Worm (Caenorhabditis elegans) whole organism, L1 larva: ENCODE measurements around the gene K12B6.9.

ENCODE experiments used
- Y116A8C.19 ChIP-seq: sonication (generic microtip); optimal IDR thresholded peaks from 2 replicates; lab custom pipeline; 2016; ENCODE audit warnings: missing compliant biosample characterization, missing genetic modification characterization, borderline replicate concordance
- alr-1 ChIP-seq: fragments of 200-800 bp; sonication (Bioruptor generic); optimal IDR thresholded peaks from 2 replicates; lab custom pipeline; 2018; ENCODE audit warnings: borderline replicate concordance, mild to moderate bottlenecking, missing genetic modification characterization, missing compliant biosample characterization
- blmp-1 ChIP-seq: fragments of 150-350 bp; optimal IDR thresholded peaks from 2 replicates; lab custom pipeline; 2014; ENCODE audit warnings: missing biosample characterization, missing genetic modification characterization
- ceh-63 ChIP-seq: fragments of 200-800 bp; sonication (Bioruptor generic); optimal IDR thresholded peaks from 2 replicates; lab custom pipeline; 2018; ENCODE audit warnings: mild to moderate bottlenecking, missing genetic modification characterization, missing compliant biosample characterization
- ceh-8 ChIP-seq: fragments of 200-800 bp; sonication (Bioruptor generic); optimal IDR thresholded peaks from 2 replicates; lab custom pipeline; 2018; ENCODE audit warnings: mild to moderate bottlenecking, missing genetic modification characterization, moderate library complexity, missing compliant biosample characterization
- efl-1 ChIP-seq, 4 experiments: fragments of 150-350 bp; optimal IDR thresholded peaks in 3 of 4; peaks in 1 of 4; 1 replicate in 1 of 4; 2 replicates in 3 of 4; lab custom pipeline; 2014; ENCODE audit warnings: missing biosample characterization in 2 of 4, missing genetic modification characterization in 2 of 4, missing genetic modification reagents in 2 of 4
- efl-3 ChIP-seq: fragments of 200-800 bp; sonication (Bioruptor generic); optimal IDR thresholded peaks from 2 replicates; lab custom pipeline; 2018; ENCODE audit warnings: mild to moderate bottlenecking, missing genetic modification characterization, missing compliant biosample characterization
- elt-2 ChIP-seq: sonication (generic microtip); optimal IDR thresholded peaks from 2 replicates; lab custom pipeline; 2016; ENCODE audit warnings: missing genetic modification characterization, mild to moderate bottlenecking, inconsistent platforms, missing compliant biosample characterization, missing genetic modification reagents
- elt-3 ChIP-seq, 6 experiments: fragments of 150-350 bp in 1 of 6; sonication (generic microtip); optimal IDR thresholded peaks; 2 replicates each; lab custom pipeline; 2017 to 2018; ENCODE audit warnings: missing biosample characterization in 6 of 6, missing genetic modification characterization in 6 of 6, inconsistent platforms in 1 of 6
- ets-5 ChIP-seq: fragments of 200-800 bp; sonication (Bioruptor generic); IDR thresholded peaks from 2 replicates; pipeline ENCODE4 v1.3.6; 2022; ENCODE audit warnings: missing genetic modification characterization, missing compliant biosample characterization
- fkh-10 ChIP-seq: sonication (generic microtip); optimal IDR thresholded peaks from 2 replicates; lab custom pipeline; 2017; ENCODE audit warnings: missing biosample characterization, missing genetic modification reagents, missing genetic modification characterization
- grh-1 ChIP-seq: fragments of 200-800 bp; sonication (Bioruptor generic); IDR thresholded peaks from 2 replicates; pipeline ENCODE4 v1.3.6; 2022; ENCODE audit warnings: missing genetic modification reagents, missing genetic modification characterization, missing compliant biosample characterization
- lin-13 ChIP-seq: fragments of 150-350 bp; optimal IDR thresholded peaks from 2 replicates; lab custom pipeline; 2014; ENCODE audit warnings: missing biosample characterization, missing genetic modification reagents, missing genetic modification characterization
- lin-14 ChIP-seq: fragments of 200-800 bp; sonication (Bioruptor generic); optimal IDR thresholded peaks from 2 replicates; lab custom pipeline; 2018; ENCODE audit warnings: mild to moderate bottlenecking, missing genetic modification characterization, moderate library complexity, missing compliant biosample characterization
- lin-15B ChIP-seq: fragments of 150-350 bp; sonication (generic microtip); optimal IDR thresholded peaks from 3 replicates; lab custom pipeline; 2014; ENCODE audit warnings: missing biosample characterization, missing genetic modification characterization
- lin-35 ChIP-seq, 2 experiments: fragments of 150-350 bp; optimal IDR thresholded peaks; 2 replicates each; lab custom pipeline; 2014; ENCODE audit warnings: missing biosample characterization in 2 of 2, missing genetic modification characterization in 2 of 2, missing genetic modification reagents in 2 of 2
- lin-39 ChIP-seq: fragments of 150-350 bp; optimal IDR thresholded peaks from 2 replicates; lab custom pipeline; 2014; ENCODE audit warnings: missing biosample characterization, missing genetic modification reagents, missing genetic modification characterization
- mab-9 ChIP-seq: fragments of 200-800 bp; sonication (Bioruptor generic); IDR thresholded peaks from 2 replicates; pipeline ENCODE4 v1.3.6; 2022; ENCODE audit warnings: missing genetic modification reagents, missing genetic modification characterization, missing compliant biosample characterization
- mep-1 ChIP-seq: fragments of 150-350 bp; optimal IDR thresholded peaks from 2 replicates; lab custom pipeline; 2014; ENCODE audit warnings: missing biosample characterization, missing genetic modification characterization
- nhr-11 ChIP-seq: fragments of 150-350 bp; optimal IDR thresholded peaks from 2 replicates; lab custom pipeline; 2014; ENCODE audit warnings: missing biosample characterization, missing genetic modification characterization
- nhr-19 ChIP-seq: fragments of 200-800 bp; sonication (Bioruptor generic); conservative IDR thresholded peaks from 2 replicates; pipeline ENCODE4 v1.3.6; 2022; ENCODE audit warnings: missing genetic modification characterization, missing compliant biosample characterization
- nhr-20 ChIP-seq: sonication (generic microtip); optimal IDR thresholded peaks from 2 replicates; lab custom pipeline; 2016; ENCODE audit warnings: mild to moderate bottlenecking, missing genetic modification characterization, missing compliant biosample characterization
- nhr-28 ChIP-seq: fragments of 150-350 bp; optimal IDR thresholded peaks from 2 replicates; lab custom pipeline; 2014; ENCODE audit warnings: missing biosample characterization, missing genetic modification characterization
- nhr-47 ChIP-seq: sonication (generic microtip); optimal IDR thresholded peaks from 2 replicates; lab custom pipeline; 2016; ENCODE audit warnings: mild to moderate bottlenecking, missing genetic modification characterization, moderate library complexity, missing compliant biosample characterization
- nhr-71 ChIP-seq: sonication (generic microtip); optimal IDR thresholded peaks from 2 replicates; lab custom pipeline; 2016; ENCODE audit warnings: mild to moderate bottlenecking, missing genetic modification characterization, moderate library complexity, missing compliant biosample characterization
- nhr-77 ChIP-seq: fragments of 150-350 bp; optimal IDR thresholded peaks from 2 replicates; lab custom pipeline; 2014; ENCODE audit warnings: missing biosample characterization, missing genetic modification characterization
- nhr-85 ChIP-seq: sonication (generic microtip); peaks from one replicate; lab custom pipeline; 2016; ENCODE audit warnings: missing genetic modification characterization, inconsistent platforms, missing compliant biosample characterization
- rnt-1 ChIP-seq: sonication (generic microtip); optimal IDR thresholded peaks from 2 replicates; lab custom pipeline; 2016; ENCODE audit warnings: mild to moderate bottlenecking, missing genetic modification characterization, moderate library complexity, missing compliant biosample characterization
- snpc-4 ChIP-seq: fragments of 150-350 bp; optimal IDR thresholded peaks from 2 replicates; lab custom pipeline; 2014; ENCODE audit warnings: missing biosample characterization, missing genetic modification characterization
- sptf-1 ChIP-seq: fragments of 150-350 bp; optimal IDR thresholded peaks from 2 replicates; lab custom pipeline; 2014; ENCODE audit warnings: missing biosample characterization, missing genetic modification characterization
- tbx-2 ChIP-seq: sonication (generic microtip); optimal IDR thresholded peaks from 2 replicates; lab custom pipeline; 2016; ENCODE audit warnings: missing genetic modification characterization, missing compliant biosample characterization
- unc-62 ChIP-seq: fragments of 150-350 bp; optimal IDR thresholded peaks from 2 replicates; lab custom pipeline; 2014; ENCODE audit warnings: missing biosample characterization, missing genetic modification reagents, missing genetic modification characterization
- unc-98 ChIP-seq: fragments of 200-800 bp; sonication (Bioruptor generic); IDR thresholded peaks from 2 replicates; pipeline ENCODE4 v1.3.6; 2022; ENCODE audit warnings: missing genetic modification characterization, missing compliant biosample characterization
- zag-1 ChIP-seq: fragments of 150-350 bp; optimal IDR thresholded peaks from 2 replicates; lab custom pipeline; 2014; ENCODE audit warnings: missing biosample characterization, missing genetic modification characterization
- zip-4 ChIP-seq: fragments of 200-800 bp; sonication (Bioruptor generic); optimal IDR thresholded peaks from 2 replicates; lab custom pipeline; 2018; ENCODE audit warnings: mild to moderate bottlenecking, missing genetic modification characterization, moderate library complexity, missing compliant biosample characterization

Gene K12B6.9

DNA sequence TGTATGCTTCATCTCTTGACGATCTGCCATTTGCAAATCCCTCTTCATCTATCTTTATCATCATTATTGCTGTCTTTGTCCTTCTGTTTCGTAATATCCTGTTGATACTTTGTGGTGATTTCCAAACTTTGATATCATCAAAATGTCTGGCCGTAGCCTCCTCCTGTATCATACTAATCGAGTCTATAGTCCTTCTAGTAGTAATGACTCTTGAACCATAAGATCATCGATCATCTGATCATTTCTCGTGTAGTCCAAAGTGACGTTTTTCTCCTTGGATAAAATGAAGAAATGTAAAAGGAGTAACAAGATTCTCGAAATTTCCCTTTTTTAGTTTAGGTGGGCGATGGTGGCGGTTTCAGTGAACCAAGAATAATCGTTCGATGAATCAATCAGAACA, 26.9 kb upstream of the K12B6.9 start (continued):
- no peak for TF ChIP-seq snpc-4
- TF ChIP-seq elt-2 = no peak
- TF ChIP-seq alr-1 (tag; lab: Kevin White, UChicago) = no peak
- TF ChIP-seq mep-1 (tag; lab: Kevin White, UChicago) = peak; percentile 11
- peak; percentile 65 for TF ChIP-seq lin-14 (GFP tag; lab: Kevin White, UChicago)
- no peak for TF ChIP-seq ceh-63 (GFP tag; lab: Kevin White, UChicago)
- TF ChIP-seq lin-39 (tag; lab: Kevin White, UChicago) = no peak
- no peak for TF ChIP-seq unc-62 (GFP tag; lab: Kevin White, UChicago)
- TF ChIP-seq blmp-1 (tag; lab: Kevin White, UChicago) = peak; percentile 47
- no peak for TF ChIP-seq mab-9
- peak; percentile 16 for TF ChIP-seq tbx-2 (tag; lab: Kevin White, UChicago)
- TF ChIP-seq nhr-19 = peak; percentile 55
- no peak for TF ChIP-seq ets-5
- TF ChIP-seq efl-3 = no peak
- no peak for TF ChIP-seq lin-13 (GFP tag; lab: Kevin White, UChicago)
- no peak for TF ChIP-seq Y116A8C.19 (tag; lab: Kevin White, UChicago)
- TF ChIP-seq lin-15B = no peak
- no peak for TF ChIP-seq nhr-77

- TF ChIP-seq lin-14 (GFP tag; lab: Kevin White, UChicago) (peak; percentile 38), nhr-20 (tag; lab: Kevin White, UChicago) (peak; percentile 19), blmp-1 (tag; lab: Kevin White, UChicago) (peak; percentile 59), elt-2 (no peak), nhr-85 (tag; lab: Kevin White, UChicago) (peak; percentile 87), nhr-11 (no peak), grh-1 (GFP tag; lab: Robert Waterston, UW) (peak; percentile 71)
Measured at ce11 chrV:6317928-6318327, 25.5 kb upstream of the K12B6.9 start.

- TF ChIP-seq nhr-47 (no peak), elt-3 (tag; optimal IDR thresholded peaks at IDR 0.05; lab: Kevin White, UChicago) (no peak), fkh-10 (GFP tag; lab: Kevin White, UChicago) (no peak), lin-13 (GFP tag; lab: Kevin White, UChicago) (no peak), zip-4 (GFP tag; lab: Kevin White, UChicago) (no peak), unc-62 (GFP tag; lab: Kevin White, UChicago) (no peak), lin-39 (tag; lab: Kevin White, UChicago) (no peak), grh-1 (GFP tag; lab: Robert Waterston, UW) (no peak), nhr-28 (tag; lab: Kevin White, UChicago) (no peak), lin-35 (GFP tag; optimal IDR thresholded peaks at IDR 0.05; lab: Kevin White, UChicago) (no peak), rnt-1 (no peak), tbx-2 (tag; lab: Kevin White, UChicago) (no peak), ceh-8 (no peak), zag-1 (tag; lab: Kevin White, UChicago) (no peak), unc-98 (GFP tag; lab: Robert Waterston, UW) (no peak), nhr-71 (tag; lab: Kevin White, UChicago) (no peak)
Measured at ce11 chrV:6316632-6317031, 24.2 kb upstream of the K12B6.9 start, which contains the start of gene cest-24. Gene cest-24 (plus strand): TSS chrV:6316932.

DNA sequence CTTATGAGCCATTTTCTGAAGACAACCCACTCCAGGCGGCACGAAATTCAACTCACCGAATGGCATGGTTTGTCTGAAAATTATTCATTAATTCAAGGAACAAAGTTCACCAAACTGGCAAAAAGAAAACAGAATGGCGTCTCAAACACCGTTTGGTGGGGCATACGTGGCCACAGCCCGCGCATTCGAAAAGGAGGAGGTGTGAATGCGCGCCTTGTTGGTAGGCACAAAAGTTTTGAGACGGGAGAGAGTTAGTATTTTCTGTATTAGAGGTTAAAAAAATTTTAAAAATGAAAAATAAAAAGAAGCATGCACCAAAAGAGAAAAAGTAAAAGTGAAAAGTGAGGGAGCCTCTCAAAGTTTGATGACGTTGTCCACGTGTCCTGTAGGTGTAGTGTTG, 19.5 kb upstream of the K12B6.9 start:
- TF ChIP-seq snpc-4 = no peak
- no peak for TF ChIP-seq sptf-1
- TF ChIP-seq efl-1 (optimal IDR thresholded peaks at IDR 0.05; lab: Kevin White, UChicago) = no peak
- peak in 1 of 2 experiments; percentile 53 for TF ChIP-seq efl-1 (GFP tag; optimal IDR thresholded peaks at IDR 0.05 in 1 of 2; lab: Kevin White, UChicago)
- TF ChIP-seq, all 84 proteins: peak for 1
